Worm (Caenorhabditis elegans): Measurements from ENCODE around the gene F46F5.13.

- TF ChIP-seq mab-5 (tag; optimal IDR thresholded peaks at IDR 0.05) (no peak), lin-13 (GFP tag; optimal IDR thresholded peaks at IDR 0.05) (peak; percentile 34), zag-1 (tag; optimal IDR thresholded peaks at IDR 0.05) (no peak), lsy-2 (tag; optimal IDR thresholded peaks at IDR 0.05) (peak in 1 of 2 experiments; percentile 61), unc-55 (GFP tag; optimal IDR thresholded peaks at IDR 0.05) (no peak), egl-27 (tag; optimal IDR thresholded peaks at IDR 0.05) (no peak), mbf-1 (tag; optimal IDR thresholded peaks at IDR 0.05) (no peak), Y55F3AM.14 (GFP tag; optimal IDR thresholded peaks at IDR 0.05) (no peak), aly-2 (tag; optimal IDR thresholded peaks at IDR 0.05) (no peak)
These were observed 45.4 kb downstream of the F46F5.13 start, which contains the start of the genes acdh-9 and F28A10.13 for ce11 chrII:848519-848918.

All from whole organism, L2 larva.